Worm (Caenorhabditis elegans) whole organism, early embryonic: ENCODE data around the gene gap-2.

Experiments
- ama-1 ChIP-seq: fragments of 150-350 bp; optimal IDR thresholded peaks from 2 replicates; lab custom pipeline; 2014
- ceh-13 ChIP-seq: fragments of 200-800 bp; sonication (Bioruptor generic); optimal IDR thresholded peaks from 2 replicates; lab custom pipeline; 2018; ENCODE audit warnings: mild to moderate bottlenecking, missing genetic modification characterization, missing compliant biosample characterization

DNA sequence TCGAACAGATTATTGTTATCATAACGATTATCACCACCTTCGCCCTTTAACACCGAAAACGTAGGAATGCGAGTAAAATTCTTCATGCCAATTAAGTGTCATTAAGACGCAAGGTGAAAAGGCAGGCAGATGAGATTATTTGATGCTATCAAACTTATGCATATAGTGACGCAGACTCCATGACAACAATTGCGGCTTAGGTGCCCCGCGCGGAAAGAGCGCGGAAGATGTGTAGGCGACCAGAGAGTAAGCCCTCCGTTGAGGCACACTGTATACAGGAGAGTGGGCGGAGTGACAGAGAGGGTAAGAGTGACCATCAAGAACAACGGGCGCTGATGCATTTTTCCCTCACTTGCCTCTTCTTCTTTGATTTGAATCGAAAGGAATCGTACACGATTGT lies 22.4 kb downstream of the gap-2 start:
- TF ChIP-seq ceh-13 (GFP tag; lab: Kevin White, UChicago) (no peak), ama-1 (no peak)
